Fruit fly (Drosophila melanogaster): Measurements from ENCODE around the gene wol.

Gene wol

dm6 chr2L:8266670-8267435, 35.9 kb downstream of the wol start:
- TF ChIP-seq HHEX (GFP tag; optimal IDR thresholded peaks at IDR 0.05) (no peak), ind (GFP tag; optimal IDR thresholded peaks at IDR 0.05) (no peak), unc-4 (GFP tag; IDR thresholded peaks at IDR 0.05; ENCODE audit: partially characterized antibody) (no peak), CG32767 (GFP tag; IDR thresholded peaks at IDR 0.05) (no peak), eve (GFP tag; optimal IDR thresholded peaks at IDR 0.05) (peak in 1 of 2 experiments; percentile 66), insv (GFP tag; optimal IDR thresholded peaks at IDR 0.05) (no peak), E2f2 (GFP tag; IDR thresholded peaks at IDR 0.05) (no peak), sima (GFP tag; optimal IDR thresholded peaks at IDR 0.05) (no peak), Kr (GFP tag; optimal IDR thresholded peaks at IDR 0.05) (no peak), oc (tag; optimal IDR thresholded peaks at IDR 0.05) (no peak), Ada2b (GFP tag; IDR thresholded peaks at IDR 0.05) (no peak), bigmax (GFP tag; optimal IDR thresholded peaks at IDR 0.05) (no peak), Ptx1 (GFP tag; IDR thresholded peaks at IDR 0.05) (no peak), zfh1 (GFP tag; IDR thresholded peaks at IDR 0.05) (no peak), gem (tag; optimal IDR thresholded peaks at IDR 0.05) (no peak), ewg (GFP tag; optimal IDR thresholded peaks at IDR 0.05) (no peak), esg (GFP tag; conservative IDR thresholded peaks at IDR 0.05) (peak; percentile 29; the same call in 1 of the 2 replicates), HLH3B (GFP tag; IDR thresholded peaks at IDR 0.05) (no peak), HmgD (GFP tag; optimal IDR thresholded peaks at IDR 0.05) (no peak), Fer1 (GFP tag; optimal IDR thresholded peaks at IDR 0.05) (no peak), CG2199 (GFP tag; IDR thresholded peaks at IDR 0.05) (peak; percentile 7; the same call in 1 of the 3 replicates), CG11093 (GFP tag; IDR thresholded peaks at IDR 0.05) (no peak), CG8290 (GFP tag; optimal IDR thresholded peaks at IDR 0.05) (no peak), CG8290 (tag; optimal IDR thresholded peaks at IDR 0.05) (no peak), tna (GFP tag; IDR thresholded peaks at IDR 0.05; ENCODE audit: partially characterized antibody) (no peak), Mrtf (GFP tag; IDR thresholded peaks at IDR 0.05) (no peak), ro (GFP tag; IDR thresholded peaks at IDR 0.05) (no peak), Bteb2 (GFP tag; optimal IDR thresholded peaks at IDR 0.05) (no peak), CG11247 (GFP tag; IDR thresholded peaks at IDR 0.05) (no peak), CG9817 (tag; optimal IDR thresholded peaks at IDR 0.05) (no peak), dati (GFP tag; IDR thresholded peaks at IDR 0.05) (no peak), al (GFP tag; IDR thresholded peaks at IDR 0.05) (no peak), CG9727 (GFP tag; optimal IDR thresholded peaks at IDR 0.05) (no peak), zen2 (GFP tag; IDR thresholded peaks at IDR 0.05; ENCODE audit: partially characterized antibody) (no peak), chm (GFP tag; IDR thresholded peaks at IDR 0.05) (no peak), tin (GFP tag; optimal IDR thresholded peaks at IDR 0.05) (no peak), CG6765 (GFP tag; optimal IDR thresholded peaks at IDR 0.05) (no peak), ac (GFP tag; optimal IDR thresholded peaks at IDR 0.05) (peak; percentile 92), Sin3A (optimal IDR thresholded peaks at IDR 0.05) (no peak), Sox100B (GFP tag; optimal IDR thresholded peaks at IDR 0.05) (no peak), CG13624 (GFP tag; optimal IDR thresholded peaks at IDR 0.05) (no peak), shn (GFP tag; optimal IDR thresholded peaks at IDR 0.05) (no peak), CG17912 (GFP tag; optimal IDR thresholded peaks at IDR 0.05) (no peak), CG7745 (tag; optimal IDR thresholded peaks at IDR 0.05) (no peak), CG8924 (tag; optimal IDR thresholded peaks at IDR 0.05) (peak; percentile 3), CG8388 (GFP tag; optimal IDR thresholded peaks at IDR 0.05) (no peak), inv (GFP tag; IDR thresholded peaks at IDR 0.05; ENCODE audit: partially characterized antibody) (no peak), abd-A (tag; optimal IDR thresholded peaks at IDR 0.05) (peak; percentile 63), bab2 (GFP tag; optimal IDR thresholded peaks at IDR 0.05) (no peak), dmrt11E (tag; optimal IDR thresholded peaks at IDR 0.05) (no peak), chinmo (GFP tag; IDR thresholded peaks at IDR 0.05; ENCODE audit: partially characterized antibody) (peak; percentile 82)
